Worm (Caenorhabditis elegans) whole organism, L1 larva: Measurements from ENCODE around the gene clec-150.

Source experiments
- C04F5.9 ChIP-seq: sonication (generic microtip); optimal IDR thresholded peaks from 2 replicates; lab custom pipeline; 2016; ENCODE audit warnings: missing genetic modification characterization, missing compliant biosample characterization
- C16A3.4 ChIP-seq: fragments of 150-350 bp; optimal IDR thresholded peaks from 2 replicates; lab custom pipeline; 2014; ENCODE audit warnings: missing biosample characterization, missing genetic modification characterization
- ama-1 ChIP-seq: fragments of 150-350 bp; optimal IDR thresholded peaks from 2 replicates; lab custom pipeline; 2014
- efl-1 ChIP-seq, 4 experiments: fragments of 150-350 bp; optimal IDR thresholded peaks in 3 of 4; peaks in 1 of 4; 1 replicate in 1 of 4; 2 replicates in 3 of 4; lab custom pipeline; 2014; ENCODE audit warnings: missing biosample characterization in 2 of 4, missing genetic modification characterization in 2 of 4, missing genetic modification reagents in 2 of 4
- elt-3 ChIP-seq, 6 experiments: fragments of 150-350 bp in 1 of 6; sonication (generic microtip); optimal IDR thresholded peaks; 2 replicates each; lab custom pipeline; 2017 to 2018; ENCODE audit warnings: missing biosample characterization in 6 of 6, missing genetic modification characterization in 6 of 6, inconsistent platforms in 1 of 6
- fkh-10 ChIP-seq: sonication (generic microtip); optimal IDR thresholded peaks from 2 replicates; lab custom pipeline; 2017; ENCODE audit warnings: missing biosample characterization, missing genetic modification reagents, missing genetic modification characterization
- lsy-2 ChIP-seq, 2 experiments: fragments of 150-350 bp; optimal IDR thresholded peaks; 2 replicates each; lab custom pipeline; 2014; ENCODE audit warnings: missing biosample characterization in 2 of 2, missing genetic modification characterization in 2 of 2
- nhr-237 ChIP-seq: fragments of 150-350 bp; optimal IDR thresholded peaks from 2 replicates; lab custom pipeline; 2014; ENCODE audit warnings: missing biosample characterization, missing genetic modification characterization
- nhr-71 ChIP-seq: sonication (generic microtip); optimal IDR thresholded peaks from 2 replicates; lab custom pipeline; 2016; ENCODE audit warnings: mild to moderate bottlenecking, missing genetic modification characterization, moderate library complexity, missing compliant biosample characterization
- pax-3 ChIP-seq: fragments of 200-800 bp; sonication (Bioruptor generic); optimal IDR thresholded peaks from 2 replicates; lab custom pipeline; 2018; ENCODE audit warnings: mild to moderate bottlenecking, missing genetic modification characterization, moderate library complexity, missing compliant biosample characterization
- rnt-1 ChIP-seq: sonication (generic microtip); optimal IDR thresholded peaks from 2 replicates; lab custom pipeline; 2016; ENCODE audit warnings: mild to moderate bottlenecking, missing genetic modification characterization, moderate library complexity, missing compliant biosample characterization
- zip-4 ChIP-seq: fragments of 200-800 bp; sonication (Bioruptor generic); optimal IDR thresholded peaks from 2 replicates; lab custom pipeline; 2018; ENCODE audit warnings: mild to moderate bottlenecking, missing genetic modification characterization, moderate library complexity, missing compliant biosample characterization
- ztf-4 ChIP-seq: fragments of 150-350 bp; optimal IDR thresholded peaks from 2 replicates; lab custom pipeline; 2014; ENCODE audit warnings: missing biosample characterization, missing genetic modification characterization

- TF ChIP-seq C04F5.9 (tag; lab: Kevin White, UChicago) (no peak), pax-3 (tag; lab: Kevin White, UChicago) (no peak), rnt-1 (tag; lab: Kevin White, UChicago) (no peak), zip-4 (GFP tag; lab: Kevin White, UChicago) (no peak), efl-1 (optimal IDR thresholded peaks at IDR 0.05; lab: Kevin White, UChicago) (no peak), efl-1 (GFP tag; optimal IDR thresholded peaks at IDR 0.05 in 1 of 2; lab: Kevin White, UChicago) (peak in 1 of 2 experiments; percentile 88), C16A3.4 (tag; lab: Kevin White, UChicago) (no peak), ztf-4 (no peak), ama-1 (no peak), elt-3 (tag; optimal IDR thresholded peaks at IDR 0.05; lab: Kevin White, UChicago) (no peak), lsy-2 (tag; optimal IDR thresholded peaks at IDR 0.05; lab: Kevin White, UChicago) (no peak), nhr-71 (no peak), nhr-237 (tag; lab: Kevin White, UChicago) (no peak), fkh-10 (GFP tag; lab: Kevin White, UChicago) (no peak)
These were observed 32.3 kb downstream of the clec-150 start for ce11 chrIII:1034853-1035252.
